Worm (Caenorhabditis elegans): Measurements from ENCODE around the gene cox-11.

cox-11 gene

DNA sequence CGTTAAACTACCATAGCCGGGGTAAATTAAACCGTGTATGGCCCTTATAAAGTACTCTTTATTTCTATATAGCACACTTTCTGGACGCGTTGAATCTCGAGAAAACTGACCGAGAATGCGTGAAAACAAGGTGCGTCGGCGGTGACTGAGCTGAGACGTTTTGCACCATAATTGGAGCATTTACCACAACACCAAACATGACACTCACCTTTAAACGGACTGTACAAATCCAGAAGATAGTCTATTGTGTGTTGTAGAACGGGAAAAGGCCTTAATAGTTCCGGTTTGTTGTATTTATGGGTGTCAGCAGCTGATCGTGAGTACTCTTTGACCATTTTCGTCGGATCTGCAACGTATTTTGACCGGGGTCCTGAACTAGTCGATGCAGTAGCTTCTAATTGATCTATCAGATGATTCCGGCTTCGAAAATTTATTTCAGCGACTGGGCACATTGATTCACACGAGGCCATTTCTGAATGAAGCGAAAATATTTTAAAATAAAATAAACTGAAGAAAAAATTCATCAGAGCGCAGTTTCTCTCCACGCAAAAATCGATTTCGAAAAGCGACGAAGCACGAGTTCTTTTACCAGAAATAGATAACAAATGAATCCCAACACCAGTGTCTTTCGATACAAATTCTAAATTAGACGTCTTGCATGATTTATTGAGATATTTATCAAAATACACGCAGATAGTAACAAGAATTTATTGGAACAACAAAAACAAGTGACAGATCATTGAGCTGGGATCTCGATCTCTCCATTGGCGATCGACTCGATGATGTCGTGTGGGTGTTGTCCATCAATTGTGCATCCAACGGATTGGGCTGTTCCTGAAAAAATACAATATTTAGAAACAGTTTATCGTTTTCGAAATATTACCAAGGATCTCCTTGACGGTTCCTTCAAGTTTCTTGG is 4.9 kb upstream of the cox-11 start, which contains the start of gene tag-115 (continued):
- TF ChIP-seq daf-19 (GFP tag; conservative IDR thresholded peaks at IDR 0.05) (0 out of 2 replicates have a peak, but pooled peaks have one; percentile 57), daf-12 (tag; optimal IDR thresholded peaks at IDR 0.05) (no peak), tag-97 (GFP tag; IDR thresholded peaks at IDR 0.05) (no peak), Y48G9A.11 (GFP tag; IDR thresholded peaks at IDR 0.05) (peak; percentile 50; the same call in 1 of the 2 replicates), Y5F2A.4 (GFP tag; optimal IDR thresholded peaks at IDR 0.05) (peak; percentile 8), zfp-2 (tag; optimal IDR thresholded peaks at IDR 0.05) (no peak), nhr-102 (tag; optimal IDR thresholded peaks at IDR 0.05) (peak; percentile 56), nhr-25 (tag; optimal IDR thresholded peaks at IDR 0.05; ENCODE audit: borderline replicate concordance, insufficient read depth) (peak; percentile 9), ceh-32 (tag; optimal IDR thresholded peaks at IDR 0.05; ENCODE audit: poor library complexity) (no peak)

DNA sequence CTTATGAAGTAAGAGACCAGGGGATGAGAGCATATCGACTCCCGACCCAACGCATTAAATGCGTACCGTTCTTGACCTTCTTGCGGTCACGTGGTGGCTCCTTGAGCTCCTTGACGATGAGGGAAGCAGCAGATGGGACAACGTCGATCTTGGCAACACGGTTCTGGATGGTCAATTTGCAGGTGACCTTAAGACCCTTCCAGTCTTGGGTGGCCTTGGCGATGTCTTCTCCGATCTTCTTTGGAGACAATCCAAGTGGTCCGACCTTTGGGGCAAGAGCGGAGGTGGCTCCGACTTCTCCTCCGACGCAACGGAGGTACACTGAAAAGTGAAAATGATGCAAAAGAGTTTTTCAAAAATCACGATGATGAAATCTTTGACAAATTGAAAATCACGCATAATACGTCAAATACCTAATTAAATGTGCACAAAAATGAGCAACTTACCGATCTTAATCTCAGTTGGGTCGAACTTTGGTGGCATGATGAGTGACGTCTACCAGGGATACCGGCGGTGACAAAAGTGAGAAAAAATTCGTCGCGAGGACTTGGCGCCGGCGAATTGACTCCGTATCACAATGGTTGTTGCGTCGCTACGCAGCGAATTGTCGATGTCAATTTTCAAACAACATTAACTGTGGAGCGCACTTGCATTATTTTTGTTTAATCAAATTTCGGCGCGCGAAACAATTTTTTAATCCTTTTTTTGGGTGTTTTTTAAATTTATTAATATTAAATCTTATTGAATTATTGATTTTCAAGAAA is 3.9 kb upstream of the cox-11 start, which contains the start of gene rpl-12:
TSS of gene rpl-12 (minus strand) at position 574 of the 764 bp plus-strand sequence.
- peak; percentile 99 for TF ChIP-seq dmd-6 (GFP tag; IDR thresholded peaks at IDR 0.05)
- TF ChIP-seq nhr-6 (tag; optimal IDR thresholded peaks at IDR 0.05): peak; percentile 99
- TF ChIP-seq tra-1 (GFP tag; IDR thresholded peaks at IDR 0.05): peak; percentile 98
- TF ChIP-seq zfp-2 (tag; optimal IDR thresholded peaks at IDR 0.05): peak; percentile 99
- peak; percentile 71 for TF ChIP-seq nhr-41 (GFP tag; IDR thresholded peaks at IDR 0.05)
- peak in 1 of 2 experiments; percentile 89 for TF ChIP-seq mdl-1 (tag; optimal IDR thresholded peaks at IDR 0.05)
- TF ChIP-seq mxl-3 (GFP tag; optimal IDR thresholded peaks at IDR 0.05): no peak
- TF ChIP-seq madf-5 (GFP tag; IDR thresholded peaks at IDR 0.05): peak; percentile 54 to 83; a peak in 3 of 4 replicates
- TF ChIP-seq nhr-237 (tag; optimal IDR thresholded peaks at IDR 0.05): peak; percentile 43
- peak; percentile 100 for TF ChIP-seq fkh-10 (GFP tag; optimal IDR thresholded peaks at IDR 0.05)
- no peak for TF ChIP-seq unc-39 (tag; optimal IDR thresholded peaks at IDR 0.05)
- TF ChIP-seq hif-1 (tag; optimal IDR thresholded peaks at IDR 0.05): peak; percentile 82 to 95
- TF ChIP-seq ama-1 (optimal IDR thresholded peaks at IDR 0.05): peak; percentile 93
- TF ChIP-seq hlh-11 (tag; optimal IDR thresholded peaks at IDR 0.05): peak; percentile 98
- TF ChIP-seq ZK337.2 (GFP tag; IDR thresholded peaks at IDR 0.05): no peak
- TF ChIP-seq zag-1 (tag; optimal IDR thresholded peaks at IDR 0.05): peak; percentile 58
- TF ChIP-seq duxl-1 (tag; optimal IDR thresholded peaks at IDR 0.05; ENCODE audit: poor library complexity): peak; percentile 93
- TF ChIP-seq aha-1 (tag): peak; percentile 99
- peak; percentile 97 for TF ChIP-seq ces-1 (GFP tag; optimal IDR thresholded peaks at IDR 0.05)
- TF ChIP-seq mdt-29 (GFP tag; IDR thresholded peaks at IDR 0.05): peak; percentile 88
- peak; percentile 83 for TF ChIP-seq F49E8.2 (tag; optimal IDR thresholded peaks at IDR 0.05; ENCODE audit: borderline replicate concordance)
- TF ChIP-seq egl-27 (tag; optimal IDR thresholded peaks at IDR 0.05): no peak
- peak; percentile 93 to 98 for TF ChIP-seq lsy-2 (tag; optimal IDR thresholded peaks at IDR 0.05)
- peak; percentile 40 for TF ChIP-seq set-16 (GFP tag; IDR thresholded peaks at IDR 0.05)
- TF ChIP-seq nhr-111 (GFP tag; optimal IDR thresholded peaks at IDR 0.05): no peak
- TF ChIP-seq lin-29 (GFP tag; IDR thresholded peaks at IDR 0.05): peak; percentile 95
- no peak for TF ChIP-seq F44E2.7 (GFP tag; IDR thresholded peaks at IDR 0.05)
- TF ChIP-seq fos-1 (tag; optimal IDR thresholded peaks at IDR 0.05): peak; percentile 65
- peak; percentile 87 to 96 for TF ChIP-seq daf-16 (GFP tag; optimal IDR thresholded peaks at IDR 0.05)
- TF ChIP-seq daf-16 (tag; optimal IDR thresholded peaks at IDR 0.05): peak; percentile 97
- TF ChIP-seq zfp-3 (GFP tag; conservative IDR thresholded peaks at IDR 0.05): peak; percentile 97
- peak; percentile 88 for TF ChIP-seq zip-2 (tag; optimal IDR thresholded peaks at IDR 0.05)
- TF ChIP-seq lin-13 (GFP tag; optimal IDR thresholded peaks at IDR 0.05): peak; percentile 97
- peak; percentile 90 for TF ChIP-seq lin-1 (GFP tag; IDR thresholded peaks at IDR 0.05)
- peak; percentile 99 for TF ChIP-seq nhr-11 (tag; optimal IDR thresholded peaks at IDR 0.05)
- peak; percentile 33 for TF ChIP-seq lin-39 (tag; optimal IDR thresholded peaks at IDR 0.05)
- TF ChIP-seq snpc-4 (tag; optimal IDR thresholded peaks at IDR 0.05): peak; percentile 23
- peak in 1 of 2 experiments; percentile 88 for TF ChIP-seq ZK546.5 (tag; optimal IDR thresholded peaks at IDR 0.05)
